Fruit fly (Drosophila melanogaster): ENCODE data around the gene CG3345.

The CG3345 gene

dm6 chr2L:285596-286023 lies 16.7 kb downstream of the CG3345 start (continued):
- TF ChIP-seq CG31224 (GFP tag; IDR thresholded peaks at IDR 0.05) (no peak), Atf-2 (GFP tag; optimal IDR thresholded peaks at IDR 0.05) (peak; percentile 8), CG10654 (GFP tag; optimal IDR thresholded peaks at IDR 0.05) (no peak), eyg (GFP tag; optimal IDR thresholded peaks at IDR 0.05) (peak; percentile 7), CG12219 (GFP tag; optimal IDR thresholded peaks at IDR 0.05) (peak; percentile 70), dysf (GFP tag; IDR thresholded peaks at IDR 0.05) (0 out of 3 replicates have a peak, but pooled peaks have one; percentile 42), CG6689 (GFP tag; IDR thresholded peaks at IDR 0.05) (peak; percentile 83), CG4820 (GFP tag; optimal IDR thresholded peaks at IDR 0.05) (peak; percentile 3), CG17186 (GFP tag; optimal IDR thresholded peaks at IDR 0.05) (peak; percentile 17), Usf (GFP tag; optimal IDR thresholded peaks at IDR 0.05) (no peak), chn (GFP tag; optimal IDR thresholded peaks at IDR 0.05) (peak; percentile 81), Nf-YA (GFP tag; IDR thresholded peaks at IDR 0.05) (no peak), Pdp1 (GFP tag; optimal IDR thresholded peaks at IDR 0.05) (peak; percentile 23 to 26), zen (tag; optimal IDR thresholded peaks at IDR 0.05) (peak; percentile 12), Gsc (GFP tag; IDR thresholded peaks at IDR 0.05) (no peak), lola (GFP tag; optimal IDR thresholded peaks at IDR 0.05) (peak in 1 of 3 experiments; percentile 36), klu (GFP tag; IDR thresholded peaks at IDR 0.05) (no peak), CG4404 (GFP tag; IDR thresholded peaks at IDR 0.05) (no peak), HmgZ (tag; optimal IDR thresholded peaks at IDR 0.05) (peak; percentile 66), Dfd (GFP tag; optimal IDR thresholded peaks at IDR 0.05) (no peak), tup (GFP tag; optimal IDR thresholded peaks at IDR 0.05) (no peak), CG8478 (optimal IDR thresholded peaks at IDR 0.05) (no peak), CG4328 (GFP tag; optimal IDR thresholded peaks at IDR 0.05) (peak; percentile 24), CG15011 (GFP tag; optimal IDR thresholded peaks at IDR 0.05) (no peak), Awh (GFP tag; IDR thresholded peaks at IDR 0.05) (peak; percentile 53), sd (tag; optimal IDR thresholded peaks at IDR 0.05) (peak; percentile 25), CG15514 (GFP tag; optimal IDR thresholded peaks at IDR 0.05) (peak; percentile 97), CG3995 (GFP tag; optimal IDR thresholded peaks at IDR 0.05) (no peak), Blimp-1 (GFP tag; optimal IDR thresholded peaks at IDR 0.05) (peak; percentile 41), CG12659 (GFP tag; optimal IDR thresholded peaks at IDR 0.05) (peak; percentile 80), Stat92E (GFP tag; optimal IDR thresholded peaks at IDR 0.05) (peak in 1 of 3 experiments; percentile 56), sna (GFP tag; IDR thresholded peaks at IDR 0.05; ENCODE audit: partially characterized antibody) (no peak; the same call in 1 of the 2 replicates), CG42726 (GFP tag; IDR thresholded peaks at IDR 0.05; ENCODE audit: partially characterized antibody) (peak; percentile 74), grau (tag; optimal IDR thresholded peaks at IDR 0.05) (peak; percentile 68), onecut (GFP tag; IDR thresholded peaks at IDR 0.05) (peak; percentile 91), CG12769 (tag; optimal IDR thresholded peaks at IDR 0.05) (peak; percentile 69), fu2 (GFP tag; optimal IDR thresholded peaks at IDR 0.05) (peak; percentile 21), CG12744 (GFP tag; optimal IDR thresholded peaks at IDR 0.05) (no peak), ATbp (GFP tag; optimal IDR thresholded peaks at IDR 0.05) (peak; percentile 43), CG14860 (GFP tag; IDR thresholded peaks at IDR 0.05; ENCODE audit: partially characterized antibody) (no peak), CG3726 (GFP tag; IDR thresholded peaks at IDR 0.05) (no peak), dan (GFP tag; IDR thresholded peaks at IDR 0.05) (no peak), CG9797 (GFP tag; optimal IDR thresholded peaks at IDR 0.05) (peak; percentile 93), Atf3 (GFP tag; optimal IDR thresholded peaks at IDR 0.05) (no peak), tna (GFP tag; IDR thresholded peaks at IDR 0.05; ENCODE audit: partially characterized antibody) (0 out of 2 replicates have a peak, but pooled peaks have one; percentile 14), exex (tag; optimal IDR thresholded peaks at IDR 0.05) (no peak), CG10543 (GFP tag; optimal IDR thresholded peaks at IDR 0.05) (peak; percentile 35), Neu2 (GFP tag; optimal IDR thresholded peaks at IDR 0.05; ENCODE audit: borderline replicate concordance) (no peak), Dad (GFP tag; optimal IDR thresholded peaks at IDR 0.05) (peak; percentile 5), Bdp1 (GFP tag; optimal IDR thresholded peaks at IDR 0.05) (peak; percentile 38)
